Fruit fly (Drosophila melanogaster) whole organism, embryonic: ENCODE data around the gene CG8301.
A peak's percentile ranks its signal among the peaks of the same experiment; 100 is the strongest.

Experiments used
- CG11456 ChIP-seq: fragments of 200-800 bp; sonication (Bioruptor generic); IDR thresholded peaks from 3 replicates; pipeline ENCODE4 v1.3.6; 2022; ENCODE audit warnings: missing biosample characterization, missing genetic modification characterization
- CG11504 ChIP-seq: fragments of 200-800 bp; sonication (Bioruptor generic); optimal IDR thresholded peaks from 3 replicates; lab custom pipeline; 2019; ENCODE audit warnings: missing biosample characterization, mild to moderate bottlenecking, missing genetic modification characterization, moderate library complexity
- CG12659 ChIP-seq: fragments of 200-800 bp; sonication (Bioruptor generic); optimal IDR thresholded peaks from 3 replicates; lab custom pipeline; 2017; ENCODE audit warnings: mild to moderate bottlenecking, missing biosample characterization, missing genetic modification reagents, missing genetic modification characterization
- CG13775 ChIP-seq: fragments of 200-800 bp; sonication (Bioruptor generic); optimal IDR thresholded peaks from 3 replicates; lab custom pipeline; 2017; ENCODE audit warnings: missing biosample characterization, mild to moderate bottlenecking, missing genetic modification characterization
- CG15269 ChIP-seq: fragments of 200-800 bp; sonication (Bioruptor generic); optimal IDR thresholded peaks from 2 replicates; lab custom pipeline; 2018; ENCODE audit warnings: missing biosample characterization, mild to moderate bottlenecking, missing genetic modification characterization, moderate library complexity
- CG17186 ChIP-seq: fragments of 200-800 bp; sonication (Bioruptor generic); optimal IDR thresholded peaks from 3 replicates; lab custom pipeline; 2017; ENCODE audit warnings: missing biosample characterization, missing genetic modification reagents, missing genetic modification characterization
- CG18476 ChIP-seq: fragments of 200-800 bp; sonication (Bioruptor generic); optimal IDR thresholded peaks from 2 replicates; lab custom pipeline; 2016; ENCODE audit warnings: missing biosample characterization, mild to moderate bottlenecking, missing genetic modification characterization
- CG2116 ChIP-seq: fragments of 200-800 bp; sonication (Bioruptor generic); optimal IDR thresholded peaks from 3 replicates; lab custom pipeline; 2018; ENCODE audit warnings: missing biosample characterization, mild to moderate bottlenecking, missing genetic modification characterization
- CG2129 ChIP-seq: fragments of 200-800 bp; sonication (Bioruptor generic); IDR thresholded peaks from 2 replicates; pipeline ENCODE4 v1.3.6; 2022; ENCODE audit warnings: missing biosample characterization, missing genetic modification characterization; ENCODE audit not compliant: partially characterized antibody
- CG3065 ChIP-seq: fragments of 200-800 bp; sonication (Bioruptor generic); optimal IDR thresholded peaks from 2 replicates; lab custom pipeline; 2016; ENCODE audit warnings: missing biosample characterization, missing genetic modification characterization
- CG31224 ChIP-seq: fragments of 200-800 bp; sonication (Bioruptor generic); IDR thresholded peaks from 2 replicates; pipeline ENCODE4 v1.3.6; 2022; ENCODE audit warnings: missing biosample characterization, missing genetic modification characterization
- CG34224 ChIP-seq: fragments of 200-800 bp; sonication (Bioruptor generic); IDR thresholded peaks from 3 replicates; pipeline ENCODE4 v1.3.6; 2022; ENCODE audit warnings: missing biosample characterization, missing genetic modification characterization; ENCODE audit not compliant: partially characterized antibody
- CG4730 ChIP-seq: fragments of 200-800 bp; sonication (Bioruptor generic); IDR thresholded peaks from 2 replicates; pipeline ENCODE4 v1.3.6; 2022; ENCODE audit warnings: missing biosample characterization, missing genetic modification characterization
- CG6254 ChIP-seq: fragments of 200-800 bp; sonication (Bioruptor generic); optimal IDR thresholded peaks from 3 replicates; lab custom pipeline; 2017; ENCODE audit warnings: mild to moderate bottlenecking, missing biosample characterization, missing genetic modification reagents, missing genetic modification characterization
- CG9817 ChIP-seq: fragments of 200-800 bp; sonication (Bioruptor generic); optimal IDR thresholded peaks from 2 replicates; lab custom pipeline; 2018; ENCODE audit warnings: missing biosample characterization, mild to moderate bottlenecking, missing genetic modification characterization, moderate library complexity
- CkIIα-i1 ChIP-seq: fragments of 200-800 bp; sonication (Bioruptor generic); IDR thresholded peaks from 2 replicates; pipeline ENCODE4 v1.3.6; 2022; ENCODE audit warnings: missing biosample characterization, missing genetic modification characterization
- D ChIP-seq, 2 experiments: fragments of 200-800 bp in 1 of 2; fragments of >200 bp in 1 of 2; sonication (Bioruptor generic) in 1 of 2; optimal IDR thresholded peaks; 2 replicates in 1 of 2; 3 replicates in 1 of 2; lab custom pipeline; 2017; ENCODE audit warnings: mild to moderate bottlenecking in 1 of 2, missing biosample characterization in 1 of 2, missing genetic modification characterization in 1 of 2, missing genetic modification reagents in 1 of 2
- D19A ChIP-seq: fragments of 200-800 bp; optimal IDR thresholded peaks from 3 replicates; lab custom pipeline; 2019; ENCODE audit warnings: missing biosample characterization, mild to moderate bottlenecking, missing genetic modification characterization, moderate library complexity
- Dad ChIP-seq: fragments of 200-800 bp; sonication (Bioruptor generic); optimal IDR thresholded peaks from 3 replicates; lab custom pipeline; 2016; ENCODE audit warnings: missing biosample characterization, missing genetic modification characterization
- Eip74EF ChIP-seq, 2 experiments: fragments of 200-800 bp in 1 of 2; fragments of >200 bp in 1 of 2; sonication (Bioruptor generic) in 1 of 2; optimal IDR thresholded peaks; 2 replicates each; lab custom pipeline; 2017 to 2019; ENCODE audit warnings: missing biosample characterization in 2 of 2, missing genetic modification characterization in 2 of 2, mild to moderate bottlenecking in 1 of 2, moderate library complexity in 1 of 2
- Ets97D ChIP-seq: fragments of 200-800 bp; sonication (Bioruptor generic); optimal IDR thresholded peaks from 3 replicates; lab custom pipeline; 2016; ENCODE audit warnings: missing biosample characterization, missing genetic modification characterization
- Gug ChIP-seq: fragments of 200-800 bp; sonication (Bioruptor generic); IDR thresholded peaks from 4 replicates; pipeline ENCODE4 v1.3.6; 2022; ENCODE audit warnings: missing biosample characterization, missing genetic modification characterization
- HLH4C ChIP-seq: fragments of 200-800 bp; sonication (Bioruptor generic); IDR thresholded peaks from 3 replicates; pipeline ENCODE4 v1.3.6; 2022; ENCODE audit warnings: missing biosample characterization, missing genetic modification characterization; ENCODE audit not compliant: partially characterized antibody
- Hand ChIP-seq: fragments of 200-800 bp; sonication (Bioruptor generic); optimal IDR thresholded peaks from 2 replicates; lab custom pipeline; 2017; ENCODE audit warnings: mild to moderate bottlenecking, missing biosample characterization, missing genetic modification reagents, missing genetic modification characterization
- Hey ChIP-seq: fragments of 200-800 bp; sonication (Bioruptor generic); optimal IDR thresholded peaks from 3 replicates; lab custom pipeline; 2018; ENCODE audit warnings: missing biosample characterization, mild to moderate bottlenecking, missing genetic modification characterization
- HmgD ChIP-seq: fragments of 200-800 bp; sonication (Bioruptor generic); optimal IDR thresholded peaks from 3 replicates; lab custom pipeline; 2016; ENCODE audit warnings: missing biosample characterization, missing genetic modification characterization
- Lhr ChIP-seq: fragments of 200-800 bp; sonication (Bioruptor generic); optimal IDR thresholded peaks from 3 replicates; lab custom pipeline; 2017; ENCODE audit warnings: mild to moderate bottlenecking, missing biosample characterization, missing genetic modification reagents, missing genetic modification characterization
- NfI ChIP-seq: fragments of 200-800 bp; sonication (Bioruptor generic); optimal IDR thresholded peaks from 3 replicates; lab custom pipeline; 2018; ENCODE audit warnings: missing biosample characterization, mild to moderate bottlenecking, missing genetic modification characterization, moderate library complexity
- Ptx1 ChIP-seq: fragments of 200-800 bp; sonication (Bioruptor generic); IDR thresholded peaks from 2 replicates; pipeline ENCODE4 v1.3.6; 2022; ENCODE audit warnings: missing biosample characterization, missing genetic modification characterization
- Stat92E ChIP-seq, 3 experiments: fragments of >200 bp in 2 of 3; fragments of 200-800 bp in 1 of 3; sonication (Bioruptor generic) in 1 of 3; optimal IDR thresholded peaks; 2 replicates each; lab custom pipeline; 2017 to 2019; ENCODE audit warnings: missing biosample characterization in 3 of 3, missing genetic modification characterization in 3 of 3, mild to moderate bottlenecking in 1 of 3, moderate library complexity in 1 of 3
- amos ChIP-seq: fragments of 200-800 bp; sonication (Bioruptor generic); IDR thresholded peaks from 2 replicates; pipeline ENCODE4 v1.3.6; 2022; ENCODE audit warnings: missing biosample characterization, missing genetic modification characterization; ENCODE audit not compliant: partially characterized antibody
- ato ChIP-seq: fragments of 200-800 bp; sonication (Bioruptor generic); IDR thresholded peaks from 2 replicates; pipeline ENCODE4 v1.3.6; 2022; ENCODE audit warnings: missing biosample characterization, missing genetic modification characterization; ENCODE audit not compliant: partially characterized antibody
- cas ChIP-seq: fragments of 200-800 bp; sonication (Bioruptor generic); IDR thresholded peaks from 2 replicates; pipeline ENCODE4 v1.3.6; 2022; ENCODE audit warnings: missing biosample characterization, missing genetic modification characterization
- crol ChIP-seq: fragments of 200-800 bp; sonication (Bioruptor generic); IDR thresholded peaks from 2 replicates; pipeline ENCODE4 v1.3.6; 2022; ENCODE audit warnings: missing biosample characterization, missing genetic modification characterization
- disco-r ChIP-seq: fragments of 200-800 bp; sonication (Bioruptor generic); optimal IDR thresholded peaks from 2 replicates; lab custom pipeline; 2016; ENCODE audit warnings: missing biosample characterization, missing genetic modification characterization
- dmrt11E ChIP-seq: fragments of 200-800 bp; sonication (Bioruptor generic); optimal IDR thresholded peaks from 3 replicates; lab custom pipeline; 2018; ENCODE audit warnings: missing biosample characterization, mild to moderate bottlenecking, missing genetic modification characterization, moderate library complexity
- jing ChIP-seq: fragments of 200-800 bp; sonication (Bioruptor generic); optimal IDR thresholded peaks from 2 replicates; lab custom pipeline; 2018; ENCODE audit warnings: missing biosample characterization, mild to moderate bottlenecking, missing genetic modification characterization
- knrl ChIP-seq: fragments of 200-800 bp; sonication (Bioruptor generic); IDR thresholded peaks from 3 replicates; pipeline ENCODE4 v1.3.6; 2022; ENCODE audit warnings: missing biosample characterization, missing genetic modification characterization; ENCODE audit not compliant: partially characterized antibody
- lab ChIP-seq: fragments of 200-800 bp; sonication (Bioruptor generic); optimal IDR thresholded peaks from 3 replicates; lab custom pipeline; 2017; ENCODE audit warnings: missing biosample characterization, missing genetic modification characterization, mild to moderate bottlenecking, moderate library complexity, missing genetic modification reagents
- nom ChIP-seq: fragments of 200-800 bp; sonication (Bioruptor generic); optimal IDR thresholded peaks from 2 replicates; lab custom pipeline; 2017; ENCODE audit warnings: missing biosample characterization, missing genetic modification characterization, mild to moderate bottlenecking, moderate library complexity, missing genetic modification reagents
- odd ChIP-seq: fragments of 200-800 bp; sonication (Bioruptor generic); optimal IDR thresholded peaks from 2 replicates; lab custom pipeline; 2017; ENCODE audit warnings: missing biosample characterization, mild to moderate bottlenecking, missing genetic modification characterization
- otp ChIP-seq: fragments of 200-800 bp; sonication (Bioruptor generic); IDR thresholded peaks from 3 replicates; pipeline ENCODE4, ENCODE4 v1.3.6; 2022; ENCODE audit warnings: missing biosample characterization, missing genetic modification characterization
- phol ChIP-seq: fragments of 200-800 bp; sonication (Bioruptor generic); optimal IDR thresholded peaks from 3 replicates; lab custom pipeline; 2018; ENCODE audit warnings: missing biosample characterization, mild to moderate bottlenecking, missing genetic modification characterization, moderate library complexity
- sd ChIP-seq: fragments of 200-800 bp; sonication (Bioruptor generic); optimal IDR thresholded peaks from 3 replicates; lab custom pipeline; 2018; ENCODE audit warnings: missing biosample characterization, mild to moderate bottlenecking, missing genetic modification characterization, moderate library complexity
- sens-2 ChIP-seq: fragments of 200-800 bp; sonication (Bioruptor generic); IDR thresholded peaks from 2 replicates; pipeline ENCODE4 v1.3.6; 2022; ENCODE audit warnings: missing biosample characterization, missing genetic modification characterization
- sr ChIP-seq: fragments of 200-800 bp; sonication (Bioruptor generic); IDR thresholded peaks from 3 replicates; pipeline ENCODE4 v1.3.6; 2022; ENCODE audit warnings: missing biosample characterization, missing genetic modification characterization
- sug ChIP-seq: fragments of 200-800 bp; optimal IDR thresholded peaks from 2 replicates; lab custom pipeline; 2019; ENCODE audit warnings: missing biosample characterization, mild to moderate bottlenecking, missing genetic modification characterization, moderate library complexity
- vvl ChIP-seq: fragments of 200-800 bp; sonication (Bioruptor generic); IDR thresholded peaks from 2 replicates; pipeline ENCODE4 v1.3.6; 2022; ENCODE audit warnings: missing biosample characterization, missing genetic modification characterization

The CG8301 gene

DNA sequence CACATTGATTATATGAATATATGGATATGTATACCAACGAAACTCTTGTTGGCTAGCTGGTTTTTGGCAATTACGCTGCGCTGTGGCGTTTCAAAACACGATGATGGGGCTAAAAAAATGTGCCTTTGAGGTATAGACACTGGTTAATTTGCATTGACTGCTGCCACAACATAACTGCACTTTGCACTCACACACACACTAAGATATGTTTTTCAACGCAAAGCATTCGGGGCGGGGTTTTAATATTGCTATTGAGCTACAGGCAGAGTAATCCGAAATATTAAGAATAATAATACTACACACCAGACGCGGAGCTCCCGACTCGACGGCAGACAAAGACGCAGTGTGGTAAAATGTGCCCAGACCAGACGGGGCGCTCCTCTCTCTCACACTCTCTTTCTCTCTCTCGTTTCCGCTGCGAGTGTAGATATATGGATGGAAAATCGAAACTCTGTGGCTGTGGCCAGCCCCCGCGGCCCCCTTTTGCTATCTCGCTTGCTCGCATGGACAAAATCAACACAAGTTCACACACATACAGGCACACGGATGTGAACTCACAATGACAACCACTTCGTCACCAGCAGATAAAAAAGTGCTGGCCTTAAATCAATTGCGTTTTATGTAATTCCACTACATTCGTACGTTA is 30.0 kb upstream of the CG8301 start (continued):
- TF ChIP-seq CG12659 (peak; percentile 43), phol (tag; lab: Kevin White, UChicago) (no peak), crol (no peak), cas (GFP tag; lab: Robert Waterston, UW) (no peak), CG2129 (GFP tag; lab: Robert Waterston, UW) (no peak), Eip74EF (GFP tag; optimal IDR thresholded peaks at IDR 0.05; lab: Kevin White, UChicago) (peak in 1 of 2 experiments; percentile 83), HLH4C (GFP tag; lab: Robert Waterston, UW) (no peak), sr (GFP tag; lab: Robert Waterston, UW) (no peak), CG6254 (GFP tag; lab: Kevin White, UChicago) (peak; percentile 52), jing (GFP tag; lab: Kevin White, UChicago) (no peak), odd (GFP tag; lab: Kevin White, UChicago) (peak; percentile 68), dmrt11E (tag; lab: Kevin White, UChicago) (no peak), D19A (tag; lab: Kevin White, UChicago) (peak; percentile 0), CG18476 (GFP tag; lab: Kevin White, UChicago) (peak; percentile 22), CG34224 (GFP tag; lab: Robert Waterston, UW) (no peak), CkIIα-i1 (GFP tag; lab: Robert Waterston, UW) (no peak), D (optimal IDR thresholded peaks at IDR 0.05; lab: Kevin White, UChicago) (peak; percentile 59), D (GFP tag; optimal IDR thresholded peaks at IDR 0.05; lab: Kevin White, UChicago) (peak; percentile 8), CG17186 (GFP tag; lab: Kevin White, UChicago) (peak; percentile 26), amos (GFP tag; lab: Robert Waterston, UW) (no peak), CG3065 (no peak), otp (GFP tag; lab: Robert Waterston, UW) (no peak), Lhr (GFP tag; lab: Kevin White, UChicago) (no peak), Hand (peak; percentile 56), Dad (peak; percentile 11), CG11456 (GFP tag; lab: Robert Waterston, UW) (no peak), Ets97D (GFP tag; lab: Kevin White, UChicago) (peak; percentile 4), nom (GFP tag; lab: Kevin White, UChicago) (peak; percentile 90), knrl (GFP tag; lab: Robert Waterston, UW) (no peak), CG11504 (tag; lab: Kevin White, UChicago) (no peak), sens-2 (GFP tag; lab: Robert Waterston, UW) (no peak), ato (GFP tag; lab: Robert Waterston, UW) (no peak), CG9817 (tag; lab: Kevin White, UChicago) (no peak), CG15269 (tag; lab: Kevin White, UChicago) (peak; percentile 4), sug (tag; lab: Kevin White, UChicago) (peak; percentile 77), Gug (GFP tag; lab: Robert Waterston, UW) (no peak), Stat92E (GFP tag; optimal IDR thresholded peaks at IDR 0.05; lab: Kevin White, UChicago) (no peak), disco-r (GFP tag; lab: Kevin White, UChicago) (peak; percentile 32), CG31224 (GFP tag; lab: Robert Waterston, UW) (no peak), CG2116 (GFP tag; lab: Kevin White, UChicago) (no peak), vvl (GFP tag; lab: Robert Waterston, UW) (no peak), lab (GFP tag; lab: Kevin White, UChicago) (peak; percentile 68), Ptx1 (GFP tag; lab: Robert Waterston, UW) (no peak), CG13775 (no peak), HmgD (GFP tag; lab: Kevin White, UChicago) (peak; percentile 83), Hey (tag; lab: Kevin White, UChicago) (peak; percentile 29), sd (tag; lab: Kevin White, UChicago) (peak; percentile 51), CG4730 (no peak), NfI (GFP tag; lab: Kevin White, UChicago) (peak; percentile 31)
